Fruit fly (Drosophila melanogaster) whole organism, embryonic: ENCODE data around the gene CG31021.

Experiments
- Awh ChIP-seq: fragments of 200-800 bp; sonication (Bioruptor generic); IDR thresholded peaks from 2 replicates; pipeline ENCODE4, ENCODE4 v1.3.6; 2022; ENCODE audit warnings: missing biosample characterization, missing genetic modification characterization
- CG10565 ChIP-seq: fragments of 200-800 bp; sonication (Bioruptor generic); optimal IDR thresholded peaks from 3 replicates; lab custom pipeline; 2016; ENCODE audit warnings: missing biosample characterization, mild to moderate bottlenecking, missing genetic modification characterization
- CG14860 ChIP-seq: fragments of 200-800 bp; sonication (Bioruptor generic); IDR thresholded peaks from 3 replicates; pipeline ENCODE4 v1.3.6; 2022; ENCODE audit warnings: missing biosample characterization, missing genetic modification characterization; ENCODE audit not compliant: partially characterized antibody
- CG15479 ChIP-seq: fragments of 200-800 bp; sonication (Bioruptor generic); optimal IDR thresholded peaks from 3 replicates; lab custom pipeline; 2019; ENCODE audit warnings: missing biosample characterization, mild to moderate bottlenecking, missing genetic modification characterization, moderate library complexity
- CG15696 ChIP-seq: fragments of 200-800 bp; sonication (Bioruptor generic); optimal IDR thresholded peaks from 2 replicates; lab custom pipeline; 2019; ENCODE audit warnings: missing biosample characterization, mild to moderate bottlenecking, missing genetic modification characterization, moderate library complexity
- CG1603 ChIP-seq: fragments of 200-800 bp; sonication (Bioruptor generic); optimal IDR thresholded peaks from 2 replicates; lab custom pipeline; 2019; ENCODE audit warnings: missing biosample characterization, mild to moderate bottlenecking, missing genetic modification characterization, moderate library complexity
- CG1647 ChIP-seq: fragments of 200-800 bp; sonication (Bioruptor generic); optimal IDR thresholded peaks from 3 replicates; lab custom pipeline; 2016; ENCODE audit warnings: missing biosample characterization, missing genetic modification characterization
- CG1792 ChIP-seq: fragments of 200-800 bp; sonication (Bioruptor generic); optimal IDR thresholded peaks from 2 replicates; lab custom pipeline; 2016; ENCODE audit warnings: missing biosample characterization, missing genetic modification characterization
- CG18599 ChIP-seq: fragments of 200-800 bp; sonication (Bioruptor generic); optimal IDR thresholded peaks from 3 replicates; lab custom pipeline; 2017; ENCODE audit warnings: missing biosample characterization, missing genetic modification characterization, mild to moderate bottlenecking, moderate library complexity, missing genetic modification reagents
- CG31224 ChIP-seq: fragments of 200-800 bp; sonication (Bioruptor generic); IDR thresholded peaks from 2 replicates; pipeline ENCODE4 v1.3.6; 2022; ENCODE audit warnings: missing biosample characterization, missing genetic modification characterization
- CG6175 ChIP-seq: fragments of 200-800 bp; sonication (Bioruptor generic); IDR thresholded peaks from 3 replicates; pipeline ENCODE4 v1.3.6; 2022; ENCODE audit warnings: missing biosample characterization, missing genetic modification characterization
- CG6683 ChIP-seq: fragments of 200-800 bp; sonication (Bioruptor generic); optimal IDR thresholded peaks from 2 replicates; lab custom pipeline; 2017; ENCODE audit warnings: missing biosample characterization, mild to moderate bottlenecking, missing genetic modification characterization, missing genetic modification reagents
- CG6689 ChIP-seq: fragments of 200-800 bp; sonication (Bioruptor generic); IDR thresholded peaks from 2 replicates; pipeline ENCODE4 v1.3.6; 2022; ENCODE audit warnings: missing biosample characterization, missing genetic modification characterization
- CG7556 ChIP-seq: fragments of 200-800 bp; sonication (Bioruptor generic); optimal IDR thresholded peaks from 2 replicates; lab custom pipeline; 2017; ENCODE audit warnings: missing biosample characterization, mild to moderate bottlenecking, missing genetic modification characterization
- CG8388 ChIP-seq: fragments of 200-800 bp; sonication (Bioruptor generic); optimal IDR thresholded peaks from 2 replicates; lab custom pipeline; 2019; ENCODE audit warnings: missing biosample characterization, mild to moderate bottlenecking, missing genetic modification characterization, moderate library complexity
- CG8478 ChIP-seq: fragments of >200 bp; optimal IDR thresholded peaks from 2 replicates; lab custom pipeline; 2018
- CG9727 ChIP-seq: fragments of 200-800 bp; sonication (Bioruptor generic); optimal IDR thresholded peaks from 3 replicates; lab custom pipeline; 2017; ENCODE audit warnings: missing biosample characterization, mild to moderate bottlenecking, missing genetic modification characterization
- Deaf1 ChIP-seq: fragments of 200-800 bp; optimal IDR thresholded peaks from 3 replicates; lab custom pipeline; 2019; ENCODE audit warnings: missing biosample characterization, mild to moderate bottlenecking, missing genetic modification characterization, moderate library complexity
- Ets97D ChIP-seq: fragments of 200-800 bp; sonication (Bioruptor generic); optimal IDR thresholded peaks from 3 replicates; lab custom pipeline; 2016; ENCODE audit warnings: missing biosample characterization, missing genetic modification characterization
- Fer3 ChIP-seq: fragments of 200-800 bp; sonication (Bioruptor generic); optimal IDR thresholded peaks from 2 replicates; lab custom pipeline; 2018; ENCODE audit warnings: missing biosample characterization, mild to moderate bottlenecking, missing genetic modification characterization, moderate library complexity
- Hr51 ChIP-seq, 2 experiments: fragments of 200-800 bp; sonication (Bioruptor generic); optimal IDR thresholded peaks; 2 replicates in 1 of 2; 3 replicates in 1 of 2; lab custom pipeline; 2016 to 2018; ENCODE audit warnings: missing biosample characterization in 2 of 2, missing genetic modification characterization in 2 of 2, mild to moderate bottlenecking in 1 of 2, moderate library complexity in 1 of 2
- Hsf ChIP-seq: fragments of 200-800 bp; sonication (Bioruptor generic); optimal IDR thresholded peaks from 3 replicates; lab custom pipeline; 2016; ENCODE audit warnings: missing biosample characterization, missing genetic modification characterization
- Oli ChIP-seq: fragments of 200-800 bp; sonication (Bioruptor generic); optimal IDR thresholded peaks from 2 replicates; lab custom pipeline; 2018; ENCODE audit warnings: missing biosample characterization, mild to moderate bottlenecking, missing genetic modification characterization, moderate library complexity
- Rfx ChIP-seq: fragments of 200-800 bp; sonication (Bioruptor generic); IDR thresholded peaks from 2 replicates; pipeline ENCODE4 v1.3.6; 2022; ENCODE audit warnings: missing biosample characterization, missing genetic modification characterization
- Sox100B ChIP-seq: fragments of 200-800 bp; sonication (Bioruptor generic); optimal IDR thresholded peaks from 3 replicates; lab custom pipeline; 2018; ENCODE audit warnings: missing biosample characterization, mild to moderate bottlenecking, missing genetic modification characterization
- Sox102F ChIP-seq: fragments of 200-800 bp; sonication (Bioruptor generic); optimal IDR thresholded peaks from 2 replicates; lab custom pipeline; 2018; ENCODE audit warnings: missing biosample characterization, mild to moderate bottlenecking, missing genetic modification characterization, moderate library complexity
- chif ChIP-seq, 2 experiments: fragments of 200-800 bp; sonication (Bioruptor generic); optimal IDR thresholded peaks; 3 replicates each; lab custom pipeline; 2016; ENCODE audit warnings: missing biosample characterization in 2 of 2, missing genetic modification characterization in 2 of 2
- chinmo ChIP-seq: fragments of 200-800 bp; sonication (Bioruptor generic); IDR thresholded peaks from 4 replicates; pipeline ENCODE4 v1.3.6; 2022; ENCODE audit warnings: missing biosample characterization, missing genetic modification characterization; ENCODE audit not compliant: partially characterized antibody
- croc ChIP-seq: fragments of 200-800 bp; sonication (Bioruptor generic); conservative IDR thresholded peaks from 3 replicates; pipeline ENCODE4 v1.3.6; 2022; ENCODE audit warnings: missing biosample characterization, missing genetic modification characterization
- dmrt11E ChIP-seq: fragments of 200-800 bp; sonication (Bioruptor generic); optimal IDR thresholded peaks from 3 replicates; lab custom pipeline; 2018; ENCODE audit warnings: missing biosample characterization, mild to moderate bottlenecking, missing genetic modification characterization, moderate library complexity
- dysf ChIP-seq: fragments of 200-800 bp; sonication (Bioruptor generic); IDR thresholded peaks from 3 replicates; pipeline ENCODE4 v1.3.6; 2022; ENCODE audit warnings: missing biosample characterization, missing genetic modification characterization
- exex ChIP-seq: fragments of 200-800 bp; sonication (Bioruptor generic); optimal IDR thresholded peaks from 4 replicates; lab custom pipeline; 2018; ENCODE audit warnings: missing biosample characterization, mild to moderate bottlenecking, missing genetic modification characterization, moderate library complexity
- gem ChIP-seq: fragments of 200-800 bp; sonication (Bioruptor generic); optimal IDR thresholded peaks from 2 replicates; lab custom pipeline; 2019; ENCODE audit warnings: missing biosample characterization, mild to moderate bottlenecking, missing genetic modification characterization, moderate library complexity
- lilli ChIP-seq: fragments of 200-800 bp; sonication (Bioruptor generic); optimal IDR thresholded peaks from 3 replicates; lab custom pipeline; 2016; ENCODE audit warnings: missing biosample characterization, missing genetic modification characterization
- maf-S ChIP-seq: fragments of 200-800 bp; sonication (Bioruptor generic); optimal IDR thresholded peaks from 2 replicates; lab custom pipeline; 2016; ENCODE audit warnings: missing biosample characterization, missing genetic modification characterization
- mam ChIP-seq: fragments of 200-800 bp; sonication (Bioruptor generic); optimal IDR thresholded peaks from 3 replicates; lab custom pipeline; 2016; ENCODE audit warnings: missing biosample characterization, missing genetic modification characterization
- pum ChIP-seq: fragments of 200-800 bp; sonication (Bioruptor generic); optimal IDR thresholded peaks from 2 replicates; lab custom pipeline; 2016; ENCODE audit warnings: missing biosample characterization, missing genetic modification characterization
- ranshi ChIP-seq: fragments of 200-800 bp; sonication (Bioruptor generic); IDR thresholded peaks from 2 replicates; pipeline ENCODE4 v1.3.6; 2022; ENCODE audit warnings: missing biosample characterization, missing genetic modification characterization
- rib ChIP-seq: fragments of 200-800 bp; sonication (Bioruptor generic); IDR thresholded peaks from 2 replicates; pipeline ENCODE4 v1.3.6; 2022; ENCODE audit warnings: missing biosample characterization, missing genetic modification characterization
- sens ChIP-seq: fragments of 200-800 bp; sonication (Bioruptor generic); peaks from one replicate; lab custom pipeline; 2016; ENCODE audit warnings: missing biosample characterization, missing genetic modification characterization
- sens-2 ChIP-seq: fragments of 200-800 bp; sonication (Bioruptor generic); IDR thresholded peaks from 2 replicates; pipeline ENCODE4 v1.3.6; 2022; ENCODE audit warnings: missing biosample characterization, missing genetic modification characterization
- sisA ChIP-seq: fragments of 200-800 bp; sonication (Bioruptor generic); IDR thresholded peaks from 2 replicates; pipeline ENCODE4 v1.3.6; 2022; ENCODE audit warnings: missing biosample characterization, missing genetic modification characterization
- stc ChIP-seq: fragments of 200-800 bp; sonication (Bioruptor generic); IDR thresholded peaks from 2 replicates; pipeline ENCODE4 v1.3.6; 2022; ENCODE audit warnings: missing biosample characterization, missing genetic modification characterization
- tgo ChIP-seq: fragments of 200-800 bp; sonication (Bioruptor generic); IDR thresholded peaks from 3 replicates; pipeline ENCODE4 v1.3.6; 2022; ENCODE audit warnings: missing biosample characterization, missing genetic modification characterization
- tin ChIP-seq: fragments of 200-800 bp; sonication (Bioruptor generic); optimal IDR thresholded peaks from 3 replicates; lab custom pipeline; 2016; ENCODE audit warnings: missing biosample characterization, missing genetic modification characterization
- zfh1 ChIP-seq: fragments of 200-800 bp; sonication (Bioruptor generic); IDR thresholded peaks from 3 replicates; pipeline ENCODE4 v1.3.6; 2022; ENCODE audit warnings: missing biosample characterization, missing genetic modification characterization

The CG31021 gene

DNA sequence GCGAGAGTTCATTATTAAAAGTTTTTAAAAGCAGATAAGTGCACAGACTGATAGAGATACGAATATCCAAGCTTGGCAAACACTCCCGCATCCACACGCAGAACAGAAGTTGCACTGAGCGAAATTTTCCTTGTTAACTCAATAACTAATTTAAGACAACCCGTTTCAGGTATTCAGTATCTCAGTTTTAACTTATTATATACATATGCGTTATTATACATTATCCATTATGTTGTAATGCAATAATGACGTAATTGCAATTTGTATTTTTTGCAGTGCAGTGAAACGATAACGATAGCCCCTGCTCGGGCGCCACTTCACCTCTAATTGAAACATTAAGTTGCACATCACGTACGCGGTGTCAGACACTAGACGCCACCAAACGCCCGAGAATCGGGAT is 41.2 kb downstream of the CG31021 start (continued):
- TF ChIP-seq dysf = 0 out of 3 replicates have a peak, but pooled peaks have one; percentile 27
- peak; percentile 45; the same call in 1 of the 2 replicates for TF ChIP-seq Rfx (GFP tag; lab: Robert Waterston, UW)
- peak; percentile 66 for TF ChIP-seq CG18599 (GFP tag; lab: Kevin White, UChicago)
- peak; percentile 10 for TF ChIP-seq Oli (tag; lab: Kevin White, UChicago)
- TF ChIP-seq sisA = peak; percentile 23; the same call in 1 of the 2 replicates
- TF ChIP-seq gem (tag; lab: Kevin White, UChicago) = peak; percentile 58
- TF ChIP-seq Hr51 (GFP tag; optimal IDR thresholded peaks at IDR 0.05; lab: Kevin White, UChicago) = peak in 1 of 2 experiments; percentile 11
- peak; percentile 34; the same call in 2 of the 3 replicates for TF ChIP-seq tgo
- TF ChIP-seq CG14860 (GFP tag; lab: Robert Waterston, UW) = no peak
- TF ChIP-seq tin (GFP tag; lab: Kevin White, UChicago) = peak; percentile 6
- no peak for TF ChIP-seq sens-2
- peak; percentile 6 for TF ChIP-seq Fer3 (tag; lab: Kevin White, UChicago)
- TF ChIP-seq dmrt11E = peak; percentile 42
- no peak for TF ChIP-seq Sox100B (GFP tag; lab: Kevin White, UChicago)
- no peak for TF ChIP-seq CG8478 (lab: Kevin White, UChicago)
- TF ChIP-seq ranshi (GFP tag; lab: Robert Waterston, UW) = peak; percentile 37; the same call in 1 of the 2 replicates
- TF ChIP-seq CG8388 (GFP tag; lab: Kevin White, UChicago) = peak; percentile 14
- peak; percentile 12 for TF ChIP-seq lilli (GFP tag; lab: Kevin White, UChicago)
- peak; percentile 77 for TF ChIP-seq sens (GFP tag; lab: Kevin White, UChicago)
- TF ChIP-seq Sox102F (GFP tag; lab: Kevin White, UChicago) = peak; percentile 14
- TF ChIP-seq CG6689 = peak; percentile 39; the same call in 1 of the 2 replicates
- peak; percentile 8 for TF ChIP-seq CG7556 (GFP tag; lab: Kevin White, UChicago)
- peak; percentile 23 for TF ChIP-seq CG9727
- TF ChIP-seq Hsf (GFP tag; lab: Kevin White, UChicago) = peak; percentile 9
- no peak for TF ChIP-seq CG6175
- TF ChIP-seq CG31224 = 0 out of 2 replicates have a peak, but pooled peaks have one; percentile 7
- TF ChIP-seq Deaf1 = no peak
- TF ChIP-seq croc (GFP tag; lab: Robert Waterston, UW) = 0 out of 3 replicates have a peak, but pooled peaks have one; percentile 16
- TF ChIP-seq CG15696 (tag; lab: Kevin White, UChicago) = peak; percentile 31
- TF ChIP-seq chif (GFP tag; optimal IDR thresholded peaks at IDR 0.05; lab: Kevin White, UChicago) = peak in 1 of 2 experiments; percentile 3
- 0 out of 3 replicates have a peak, but pooled peaks have one; percentile 20 for TF ChIP-seq zfh1 (GFP tag; lab: Robert Waterston, UW)
- TF ChIP-seq, all 482 proteins: peak for 62

DNA sequence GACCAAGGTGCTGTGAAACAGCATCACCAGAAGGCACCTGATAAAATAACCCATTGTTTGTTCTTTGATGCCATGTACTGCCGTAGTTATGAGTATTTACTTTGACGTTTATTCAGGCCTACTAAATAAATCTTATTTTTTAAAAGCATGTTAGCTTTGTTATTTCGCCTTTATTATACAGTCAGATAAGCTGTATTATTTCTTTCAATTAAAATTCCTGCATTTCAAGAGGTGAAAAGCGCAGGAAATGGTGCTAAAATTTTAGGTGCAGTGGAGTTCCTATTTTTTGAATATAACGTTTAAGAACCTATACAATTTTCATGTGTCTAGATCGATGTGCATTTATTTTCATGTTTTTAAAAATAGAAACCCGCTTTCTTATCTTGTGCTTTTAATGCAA is 43.8 kb downstream of the CG31021 start, which contains the start of gene CG31013:
Gene CG31013, minus strand, starts transcription at position 101 of the 400 bp plus-strand sequence.
- TF ChIP-seq CG15479 (GFP tag; lab: Kevin White, UChicago) (peak; percentile 7), CG1647 (no peak)

dm6 chr3R:30648451-30648850 is 46.4 kb downstream of the CG31021 start, which contains the start of gene PH4alphaPV:
Gene PH4alphaPV (minus strand): TSS chr3R:30648551.
- TF ChIP-seq Ets97D (GFP tag; lab: Kevin White, UChicago) (no peak), exex (tag; lab: Kevin White, UChicago) (peak; percentile 27), rib (GFP tag; lab: Robert Waterston, UW) (no peak), CG6683 (GFP tag; lab: Kevin White, UChicago) (no peak), Awh (no peak), CG1603 (no peak), mam (GFP tag; lab: Kevin White, UChicago) (no peak), maf-S (no peak), chinmo (GFP tag; lab: Robert Waterston, UW) (0 out of 4 replicates have a peak, but pooled peaks have one; percentile 53), pum (no peak), CG1792 (GFP tag; lab: Kevin White, UChicago) (no peak), CG10565 (GFP tag; lab: Kevin White, UChicago) (no peak), Deaf1 (peak; percentile 49), stc (GFP tag; lab: Robert Waterston, UW) (no peak), CG1647 (no peak)
